Worm (Caenorhabditis elegans) whole organism, L1 larva: Measurements from ENCODE around the gene enu-3.6.

Experiments
- C04F5.9 ChIP-seq: sonication (generic microtip); optimal IDR thresholded peaks from 2 replicates; lab custom pipeline; 2016; ENCODE audit warnings: missing genetic modification characterization, missing compliant biosample characterization
- C16A3.4 ChIP-seq: fragments of 150-350 bp; optimal IDR thresholded peaks from 2 replicates; lab custom pipeline; 2014; ENCODE audit warnings: missing biosample characterization, missing genetic modification characterization
- C34B4.2 ChIP-seq: sonication (generic microtip); optimal IDR thresholded peaks from 2 replicates; lab custom pipeline; 2017; ENCODE audit warnings: mild to moderate bottlenecking, missing genetic modification characterization, missing compliant biosample characterization
- F16B12.6 ChIP-seq: fragments of 150-350 bp; optimal IDR thresholded peaks from 2 replicates; lab custom pipeline; 2014; ENCODE audit warnings: missing biosample characterization, missing genetic modification characterization
- Y116A8C.19 ChIP-seq: sonication (generic microtip); optimal IDR thresholded peaks from 2 replicates; lab custom pipeline; 2016; ENCODE audit warnings: missing compliant biosample characterization, missing genetic modification characterization, borderline replicate concordance
- aha-1 ChIP-seq: fragments of 150-350 bp; optimal IDR thresholded peaks from 2 replicates; lab custom pipeline; 2014; ENCODE audit warnings: missing biosample characterization, missing genetic modification characterization
- alr-1 ChIP-seq: fragments of 200-800 bp; sonication (Bioruptor generic); optimal IDR thresholded peaks from 2 replicates; lab custom pipeline; 2018; ENCODE audit warnings: borderline replicate concordance, mild to moderate bottlenecking, missing genetic modification characterization, missing compliant biosample characterization
- aly-2 ChIP-seq: fragments of 150-350 bp; optimal IDR thresholded peaks from 2 replicates; lab custom pipeline; 2014; ENCODE audit warnings: missing biosample characterization, missing genetic modification characterization
- ama-1 ChIP-seq: fragments of 150-350 bp; optimal IDR thresholded peaks from 2 replicates; lab custom pipeline; 2014
- blmp-1 ChIP-seq: fragments of 150-350 bp; optimal IDR thresholded peaks from 2 replicates; lab custom pipeline; 2014; ENCODE audit warnings: missing biosample characterization, missing genetic modification characterization
- ceh-63 ChIP-seq: fragments of 200-800 bp; sonication (Bioruptor generic); optimal IDR thresholded peaks from 2 replicates; lab custom pipeline; 2018; ENCODE audit warnings: mild to moderate bottlenecking, missing genetic modification characterization, missing compliant biosample characterization
- ceh-8 ChIP-seq: fragments of 200-800 bp; sonication (Bioruptor generic); optimal IDR thresholded peaks from 2 replicates; lab custom pipeline; 2018; ENCODE audit warnings: mild to moderate bottlenecking, missing genetic modification characterization, moderate library complexity, missing compliant biosample characterization
- ceh-82 ChIP-seq, 3 experiments: fragments of 150-350 bp in 1 of 3; sonication (generic microtip) in 2 of 3; optimal IDR thresholded peaks; 2 replicates each; lab custom pipeline; 2014 to 2017; ENCODE audit warnings: missing biosample characterization in 3 of 3, missing genetic modification characterization in 3 of 3
- ces-1 ChIP-seq: fragments of 150-350 bp; optimal IDR thresholded peaks from 2 replicates; lab custom pipeline; 2014; ENCODE audit warnings: missing biosample characterization, missing genetic modification reagents, missing genetic modification characterization
- dpl-1 ChIP-seq, 3 experiments: fragments of 150-350 bp in 2 of 3; sonication (generic microtip) in 1 of 3; optimal IDR thresholded peaks; 2 replicates each; lab custom pipeline; 2014 to 2017; ENCODE audit warnings: missing biosample characterization in 3 of 3, missing genetic modification characterization in 3 of 3, missing genetic modification reagents in 3 of 3
- efl-3 ChIP-seq: fragments of 200-800 bp; sonication (Bioruptor generic); optimal IDR thresholded peaks from 2 replicates; lab custom pipeline; 2018; ENCODE audit warnings: mild to moderate bottlenecking, missing genetic modification characterization, missing compliant biosample characterization
- egl-13 ChIP-seq: sonication (generic microtip); optimal IDR thresholded peaks from 2 replicates; lab custom pipeline; 2016; ENCODE audit warnings: missing genotype, missing genetic modification reagents, missing genetic modification characterization, missing compliant biosample characterization
- elt-2 ChIP-seq: sonication (generic microtip); optimal IDR thresholded peaks from 2 replicates; lab custom pipeline; 2016; ENCODE audit warnings: missing genetic modification characterization, mild to moderate bottlenecking, inconsistent platforms, missing compliant biosample characterization, missing genetic modification reagents
- elt-3 ChIP-seq, 6 experiments: fragments of 150-350 bp in 1 of 6; sonication (generic microtip); optimal IDR thresholded peaks; 2 replicates each; lab custom pipeline; 2017 to 2018; ENCODE audit warnings: missing biosample characterization in 6 of 6, missing genetic modification characterization in 6 of 6, inconsistent platforms in 1 of 6
- fos-1 ChIP-seq: fragments of 150-350 bp; optimal IDR thresholded peaks from 2 replicates; lab custom pipeline; 2014; ENCODE audit warnings: missing biosample characterization, missing genetic modification characterization
- grh-1 ChIP-seq: fragments of 200-800 bp; sonication (Bioruptor generic); IDR thresholded peaks from 2 replicates; pipeline ENCODE4 v1.3.6; 2022; ENCODE audit warnings: missing genetic modification reagents, missing genetic modification characterization, missing compliant biosample characterization
- hlh-4 ChIP-seq: sonication (generic microtip); optimal IDR thresholded peaks from 2 replicates; lab custom pipeline; 2016; ENCODE audit warnings: mild to moderate bottlenecking, missing genetic modification characterization, missing compliant biosample characterization
- lin-13 ChIP-seq: fragments of 150-350 bp; optimal IDR thresholded peaks from 2 replicates; lab custom pipeline; 2014; ENCODE audit warnings: missing biosample characterization, missing genetic modification reagents, missing genetic modification characterization
- lin-14 ChIP-seq: fragments of 200-800 bp; sonication (Bioruptor generic); optimal IDR thresholded peaks from 2 replicates; lab custom pipeline; 2018; ENCODE audit warnings: mild to moderate bottlenecking, missing genetic modification characterization, moderate library complexity, missing compliant biosample characterization
- lin-35 ChIP-seq, 2 experiments: fragments of 150-350 bp; optimal IDR thresholded peaks; 2 replicates each; lab custom pipeline; 2014; ENCODE audit warnings: missing biosample characterization in 2 of 2, missing genetic modification characterization in 2 of 2, missing genetic modification reagents in 2 of 2
- lir-3 ChIP-seq: sonication (generic microtip); optimal IDR thresholded peaks from 2 replicates; lab custom pipeline; 2016; ENCODE audit warnings: mild to moderate bottlenecking, missing genetic modification characterization, moderate library complexity, missing compliant biosample characterization; ENCODE audit not compliant: poor library complexity
- mdl-1 ChIP-seq, 2 experiments: fragments of 150-350 bp; optimal IDR thresholded peaks; 2 replicates each; lab custom pipeline; 2014 to 2017; ENCODE audit warnings: missing biosample characterization in 2 of 2, missing genetic modification characterization in 2 of 2, inconsistent platforms in 1 of 2
- mep-1 ChIP-seq: fragments of 150-350 bp; optimal IDR thresholded peaks from 2 replicates; lab custom pipeline; 2014; ENCODE audit warnings: missing biosample characterization, missing genetic modification characterization
- nhr-11 ChIP-seq: fragments of 150-350 bp; optimal IDR thresholded peaks from 2 replicates; lab custom pipeline; 2014; ENCODE audit warnings: missing biosample characterization, missing genetic modification characterization
- nhr-12 ChIP-seq: sonication (generic microtip); optimal IDR thresholded peaks from 2 replicates; lab custom pipeline; 2017; ENCODE audit warnings: missing biosample characterization, missing genetic modification characterization
- nhr-19 ChIP-seq: fragments of 200-800 bp; sonication (Bioruptor generic); conservative IDR thresholded peaks from 2 replicates; pipeline ENCODE4 v1.3.6; 2022; ENCODE audit warnings: missing genetic modification characterization, missing compliant biosample characterization
- nhr-20 ChIP-seq: sonication (generic microtip); optimal IDR thresholded peaks from 2 replicates; lab custom pipeline; 2016; ENCODE audit warnings: mild to moderate bottlenecking, missing genetic modification characterization, missing compliant biosample characterization
- nhr-28 ChIP-seq: fragments of 150-350 bp; optimal IDR thresholded peaks from 2 replicates; lab custom pipeline; 2014; ENCODE audit warnings: missing biosample characterization, missing genetic modification characterization
- nhr-71 ChIP-seq: sonication (generic microtip); optimal IDR thresholded peaks from 2 replicates; lab custom pipeline; 2016; ENCODE audit warnings: mild to moderate bottlenecking, missing genetic modification characterization, moderate library complexity, missing compliant biosample characterization
- nhr-77 ChIP-seq: fragments of 150-350 bp; optimal IDR thresholded peaks from 2 replicates; lab custom pipeline; 2014; ENCODE audit warnings: missing biosample characterization, missing genetic modification characterization
- nhr-84 ChIP-seq: sonication (generic microtip); optimal IDR thresholded peaks from 2 replicates; lab custom pipeline; 2017; ENCODE audit warnings: missing biosample characterization, missing genetic modification characterization
- nhr-85 ChIP-seq: sonication (generic microtip); peaks from one replicate; lab custom pipeline; 2016; ENCODE audit warnings: missing genetic modification characterization, inconsistent platforms, missing compliant biosample characterization
- nhr-90 ChIP-seq: sonication (generic microtip); optimal IDR thresholded peaks from 2 replicates; lab custom pipeline; 2016; ENCODE audit warnings: mild to moderate bottlenecking, missing genetic modification characterization, missing compliant biosample characterization; ENCODE audit not compliant: poor library complexity
- snpc-4 ChIP-seq: fragments of 150-350 bp; optimal IDR thresholded peaks from 2 replicates; lab custom pipeline; 2014; ENCODE audit warnings: missing biosample characterization, missing genetic modification characterization
- sox-4 ChIP-seq: sonication (generic microtip); optimal IDR thresholded peaks from 2 replicates; lab custom pipeline; 2016; ENCODE audit warnings: missing genetic modification characterization, missing compliant biosample characterization
- sptf-1 ChIP-seq: fragments of 150-350 bp; optimal IDR thresholded peaks from 2 replicates; lab custom pipeline; 2014; ENCODE audit warnings: missing biosample characterization, missing genetic modification characterization
- sup-37 ChIP-seq: fragments of 200-800 bp; sonication (Bioruptor generic); optimal IDR thresholded peaks from 2 replicates; lab custom pipeline; 2018; ENCODE audit warnings: mild to moderate bottlenecking, missing genetic modification characterization, missing compliant biosample characterization
- tbx-2 ChIP-seq: sonication (generic microtip); optimal IDR thresholded peaks from 2 replicates; lab custom pipeline; 2016; ENCODE audit warnings: missing genetic modification characterization, missing compliant biosample characterization
- tlp-1 ChIP-seq: fragments of 150-350 bp; optimal IDR thresholded peaks from 2 replicates; lab custom pipeline; 2014; ENCODE audit warnings: missing biosample characterization, missing genetic modification characterization
- unc-130 ChIP-seq: fragments of 150-350 bp; optimal IDR thresholded peaks from 2 replicates; lab custom pipeline; 2017; ENCODE audit warnings: missing biosample characterization, missing genetic modification characterization, inconsistent platforms
- unc-30 ChIP-seq: sonication (generic microtip); optimal IDR thresholded peaks from 2 replicates; lab custom pipeline; 2017; ENCODE audit warnings: missing biosample characterization, missing genetic modification characterization
- unc-62 ChIP-seq: fragments of 150-350 bp; optimal IDR thresholded peaks from 2 replicates; lab custom pipeline; 2014; ENCODE audit warnings: missing biosample characterization, missing genetic modification reagents, missing genetic modification characterization
- unc-86 ChIP-seq: sonication (generic microtip); optimal IDR thresholded peaks from 2 replicates; lab custom pipeline; 2016; ENCODE audit warnings: missing genetic modification characterization, missing compliant biosample characterization
- unc-98 ChIP-seq: fragments of 200-800 bp; sonication (Bioruptor generic); IDR thresholded peaks from 2 replicates; pipeline ENCODE4 v1.3.6; 2022; ENCODE audit warnings: missing genetic modification characterization, missing compliant biosample characterization
- vab-15 ChIP-seq: sonication (generic microtip); optimal IDR thresholded peaks from 2 replicates; lab custom pipeline; 2017; ENCODE audit warnings: missing genotype, mild to moderate bottlenecking, missing genetic modification characterization, missing compliant biosample characterization
- zip-4 ChIP-seq: fragments of 200-800 bp; sonication (Bioruptor generic); optimal IDR thresholded peaks from 2 replicates; lab custom pipeline; 2018; ENCODE audit warnings: mild to moderate bottlenecking, missing genetic modification characterization, moderate library complexity, missing compliant biosample characterization

enu-3.6 gene

ce11 chrIII:10719057-10719456 lies 31.2 kb upstream of the enu-3.6 start (continued):
- TF ChIP-seq hlh-4 (tag; lab: Kevin White, UChicago): no peak
- TF ChIP-seq elt-2: peak; percentile 44
- TF ChIP-seq elt-3 (tag; optimal IDR thresholded peaks at IDR 0.05; lab: Kevin White, UChicago): peak in 3 of 6 experiments; percentile 60 to 90 (median 80)
- TF ChIP-seq zip-4 (GFP tag; lab: Kevin White, UChicago): no peak

ce11 chrIII:10720170-10720569 lies 30.1 kb upstream of the enu-3.6 start:
- TF ChIP-seq tbx-2 (peak; percentile 92), sptf-1 (tag; lab: Kevin White, UChicago) (no peak), nhr-11 (tag; lab: Kevin White, UChicago) (peak; percentile 78), nhr-77 (tag; lab: Kevin White, UChicago) (peak; percentile 57), lin-14 (GFP tag; lab: Kevin White, UChicago) (peak; percentile 98), nhr-71 (tag; lab: Kevin White, UChicago) (peak; percentile 97), egl-13 (tag; lab: Kevin White, UChicago) (peak; percentile 33), F16B12.6 (tag; lab: Kevin White, UChicago) (peak; percentile 11), lin-35 (GFP tag; optimal IDR thresholded peaks at IDR 0.05; lab: Kevin White, UChicago) (peak; percentile 76 to 78), aha-1 (tag; lab: Kevin White, UChicago) (peak; percentile 21), C16A3.4 (peak; percentile 68), tlp-1 (no peak), ceh-63 (GFP tag; lab: Kevin White, UChicago) (no peak), unc-62 (GFP tag; lab: Kevin White, UChicago) (no peak), sup-37 (GFP tag; lab: Kevin White, UChicago) (peak; percentile 37), unc-130 (peak; percentile 64), nhr-28 (tag; lab: Kevin White, UChicago) (no peak), hlh-4 (tag; lab: Kevin White, UChicago) (no peak), vab-15 (tag; lab: Kevin White, UChicago) (no peak), blmp-1 (tag; lab: Kevin White, UChicago) (peak; percentile 60), nhr-19 (GFP tag; lab: Robert Waterston, UW) (peak; percentile 93), nhr-84 (tag; lab: Kevin White, UChicago) (no peak), elt-2 (peak; percentile 79), Y116A8C.19 (tag; lab: Kevin White, UChicago) (no peak), snpc-4 (peak; percentile 60), nhr-12 (tag; lab: Kevin White, UChicago) (no peak), aly-2 (tag; lab: Kevin White, UChicago) (no peak), ceh-82 (tag; optimal IDR thresholded peaks at IDR 0.05; lab: Kevin White, UChicago) (peak; percentile 79 to 89 (median 83)), dpl-1 (GFP tag; optimal IDR thresholded peaks at IDR 0.05; lab: Kevin White, UChicago) (peak; percentile 61 to 63 (median 61)), elt-3 (tag; optimal IDR thresholded peaks at IDR 0.05; lab: Kevin White, UChicago) (peak in 3 of 6 experiments; percentile 16 to 52 (median 36)), ces-1 (GFP tag; lab: Kevin White, UChicago) (no peak), C34B4.2 (tag; lab: Kevin White, UChicago) (peak; percentile 92), mdl-1 (tag; optimal IDR thresholded peaks at IDR 0.05; lab: Kevin White, UChicago) (peak in 1 of 2 experiments; percentile 84), efl-3 (no peak), fos-1 (tag; lab: Kevin White, UChicago) (peak; percentile 76), grh-1 (GFP tag; lab: Robert Waterston, UW) (peak; percentile 76), nhr-85 (tag; lab: Kevin White, UChicago) (peak; percentile 96), unc-86 (tag; lab: Kevin White, UChicago) (peak; percentile 81), nhr-90 (tag; lab: Kevin White, UChicago) (peak; percentile 81), lin-13 (GFP tag; lab: Kevin White, UChicago) (peak; percentile 74), lir-3 (tag; lab: Kevin White, UChicago) (peak; percentile 59), C04F5.9 (tag; lab: Kevin White, UChicago) (peak; percentile 9), sox-4 (no peak), unc-30 (tag; lab: Kevin White, UChicago) (no peak), ceh-8 (GFP tag; lab: Kevin White, UChicago) (peak; percentile 5), mep-1 (peak; percentile 81), ama-1 (no peak), alr-1 (no peak), nhr-20 (tag; lab: Kevin White, UChicago) (peak; percentile 95), unc-98 (GFP tag; lab: Robert Waterston, UW) (peak; percentile 62; the same call in 1 of the 2 replicates)
